Worm (Caenorhabditis elegans) whole organism, L4 larva: ENCODE measurements around the gene rab-39.

Source experiments
- F10B5.3 ChIP-seq: sonication (generic microtip); optimal IDR thresholded peaks from 2 replicates; lab custom pipeline; 2016; ENCODE audit warnings: mild to moderate bottlenecking, missing genetic modification characterization, missing compliant biosample characterization
- F26F4.8 ChIP-seq: fragments of 200-800 bp; sonication (Bioruptor generic); conservative IDR thresholded peaks from 2 replicates; pipeline ENCODE4 v1.3.6; 2022; ENCODE audit warnings: missing genetic modification characterization, missing compliant biosample characterization
- F37D6.2 ChIP-seq: sonication (generic microtip); optimal IDR thresholded peaks from 2 replicates; lab custom pipeline; 2016; ENCODE audit warnings: mild to moderate bottlenecking, missing genetic modification characterization, missing compliant biosample characterization
- F49E8.2 ChIP-seq: sonication (generic microtip); optimal IDR thresholded peaks from 2 replicates; lab custom pipeline; 2016; ENCODE audit warnings: missing compliant biosample characterization, mild to moderate bottlenecking, missing genetic modification characterization, borderline replicate concordance
- T20F7.1 ChIP-seq: fragments of 200-800 bp; sonication (Bioruptor generic); optimal IDR thresholded peaks from 2 replicates; lab custom pipeline; 2018; ENCODE audit warnings: mild to moderate bottlenecking, missing genetic modification characterization, missing compliant biosample characterization
- Y48G9A.11 ChIP-seq: fragments of 200-800 bp; sonication (Bioruptor generic); IDR thresholded peaks from 2 replicates; pipeline ENCODE4 v1.3.6; 2022; ENCODE audit warnings: missing genetic modification reagents, missing genetic modification characterization, missing compliant biosample characterization
- Y5F2A.4 ChIP-seq: fragments of 200-800 bp; sonication (Bioruptor generic); optimal IDR thresholded peaks from 2 replicates; lab custom pipeline; 2018; ENCODE audit warnings: mild to moderate bottlenecking, missing genetic modification characterization, missing compliant biosample characterization
- Y75B8A.6 ChIP-seq: fragments of 200-800 bp; sonication (Bioruptor generic); IDR thresholded peaks from 2 replicates; pipeline ENCODE4 v1.3.6; 2022; ENCODE audit warnings: missing genetic modification reagents, missing genetic modification characterization, missing compliant biosample characterization
- ZK546.5 ChIP-seq, 2 experiments: sonication (generic microtip); optimal IDR thresholded peaks; 2 replicates each; lab custom pipeline; 2017; ENCODE audit warnings: missing biosample characterization in 2 of 2, missing genetic modification characterization in 2 of 2
- aha-1 ChIP-seq: fragments of 150-350 bp; peaks from one replicate; lab custom pipeline; 2014; ENCODE audit warnings: missing biosample characterization, missing genetic modification characterization
- aly-2 ChIP-seq: sonication (generic microtip); optimal IDR thresholded peaks from 2 replicates; lab custom pipeline; 2018; ENCODE audit warnings: missing biosample characterization, missing genetic modification characterization
- ama-1 ChIP-seq: fragments of 150-350 bp; optimal IDR thresholded peaks from 2 replicates; lab custom pipeline; 2014; ENCODE audit warnings: inconsistent platforms, mixed read lengths
- ceh-28 ChIP-seq: fragments of 150-350 bp; optimal IDR thresholded peaks from 2 replicates; lab custom pipeline; 2014; ENCODE audit warnings: missing biosample characterization, missing genetic modification reagents, missing genetic modification characterization
- ceh-32 ChIP-seq: sonication (generic microtip); optimal IDR thresholded peaks from 2 replicates; lab custom pipeline; 2016; ENCODE audit warnings: mild to moderate bottlenecking, missing genetic modification characterization, missing compliant biosample characterization; ENCODE audit not compliant: poor library complexity
- ceh-82 ChIP-seq: sonication (generic microtip); optimal IDR thresholded peaks from 2 replicates; lab custom pipeline; 2017; ENCODE audit warnings: missing biosample characterization, missing genetic modification characterization
- ctbp-1 ChIP-seq: fragments of 200-800 bp; sonication (Bioruptor generic); IDR thresholded peaks from 2 replicates; pipeline ENCODE4 v1.3.6; 2022; ENCODE audit warnings: missing genetic modification reagents, missing genetic modification characterization, missing compliant biosample characterization
- dmd-6 ChIP-seq: fragments of 200-800 bp; sonication (Bioruptor generic); IDR thresholded peaks from 2 replicates; pipeline ENCODE4 v1.3.6; 2022; ENCODE audit warnings: missing genetic modification reagents, missing genetic modification characterization, missing compliant biosample characterization
- dmd-9 ChIP-seq: fragments of 200-800 bp; sonication (Bioruptor generic); IDR thresholded peaks from 2 replicates; pipeline ENCODE4 v1.3.6; 2022; ENCODE audit warnings: missing genetic modification reagents, missing genetic modification characterization, missing compliant biosample characterization
- duxl-1 ChIP-seq: sonication (generic microtip); optimal IDR thresholded peaks from 2 replicates; lab custom pipeline; 2016; ENCODE audit warnings: mild to moderate bottlenecking, missing genetic modification characterization, moderate library complexity, missing compliant biosample characterization; ENCODE audit not compliant: poor library complexity
- egl-27 ChIP-seq: sonication (generic microtip); optimal IDR thresholded peaks from 3 replicates; lab custom pipeline; 2017; ENCODE audit warnings: missing biosample characterization, missing genetic modification reagents, missing genetic modification characterization
- hif-1 ChIP-seq, 2 experiments: sonication (generic microtip); optimal IDR thresholded peaks; 2 replicates each; lab custom pipeline; 2016 to 2017; ENCODE audit warnings: missing compliant biosample characterization in 2 of 2, missing genetic modification characterization in 2 of 2, missing genetic modification reagents in 2 of 2, missing genotype in 2 of 2, mild to moderate bottlenecking in 1 of 2
- hlh-11 ChIP-seq: fragments of 200-800 bp; sonication (Bioruptor generic); optimal IDR thresholded peaks from 2 replicates; lab custom pipeline; 2018; ENCODE audit warnings: mild to moderate bottlenecking, missing genetic modification characterization, missing compliant biosample characterization
- hlh-30 ChIP-seq: sonication (generic microtip); optimal IDR thresholded peaks from 2 replicates; lab custom pipeline; 2017; ENCODE audit warnings: antibody characterized with exemption, mild to moderate bottlenecking, missing genetic modification characterization, missing compliant biosample characterization; ENCODE audit not compliant: insufficient read depth
- jun-1 ChIP-seq: fragments of 150-350 bp; optimal IDR thresholded peaks from 2 replicates; lab custom pipeline; 2014; ENCODE audit warnings: missing biosample characterization, missing genetic modification reagents, missing genetic modification characterization
- lin-1 ChIP-seq: fragments of 200-800 bp; sonication (Bioruptor generic); IDR thresholded peaks from 2 replicates; pipeline ENCODE4 v1.3.6; 2022; ENCODE audit warnings: missing genetic modification reagents, missing genetic modification characterization, missing compliant biosample characterization
- lin-38 ChIP-seq: fragments of 200-800 bp; sonication (Bioruptor generic); IDR thresholded peaks from 2 replicates; pipeline ENCODE4 v1.3.6; 2022; ENCODE audit warnings: missing genetic modification reagents, missing genetic modification characterization, missing compliant biosample characterization
- lir-3 ChIP-seq: sonication (generic microtip); optimal IDR thresholded peaks from 2 replicates; lab custom pipeline; 2016; ENCODE audit warnings: mild to moderate bottlenecking, missing genetic modification characterization, missing compliant biosample characterization
- lsy-2 ChIP-seq, 2 experiments: fragments of 150-350 bp in 1 of 2; sonication (generic microtip) in 1 of 2; optimal IDR thresholded peaks; 2 replicates each; lab custom pipeline; 2014 to 2017; ENCODE audit warnings: missing biosample characterization in 2 of 2, missing genetic modification characterization in 2 of 2
- mes-2 ChIP-seq: sonication (generic microtip); optimal IDR thresholded peaks from 2 replicates; lab custom pipeline; 2016; ENCODE audit warnings: missing genotype, mild to moderate bottlenecking, missing genetic modification characterization, missing compliant biosample characterization; ENCODE audit not compliant: poor library complexity, severe bottlenecking
- mxl-3 ChIP-seq: fragments of 200-800 bp; sonication (Bioruptor generic); optimal IDR thresholded peaks from 2 replicates; lab custom pipeline; 2018; ENCODE audit warnings: mild to moderate bottlenecking, missing genetic modification characterization, missing compliant biosample characterization
- nhr-10 ChIP-seq: fragments of 150-350 bp; optimal IDR thresholded peaks from 2 replicates; lab custom pipeline; 2014; ENCODE audit warnings: missing biosample characterization, missing genetic modification characterization
- nhr-102 ChIP-seq: sonication (generic microtip); optimal IDR thresholded peaks from 2 replicates; lab custom pipeline; 2016; ENCODE audit warnings: mild to moderate bottlenecking, missing genetic modification characterization, moderate library complexity, missing compliant biosample characterization
- nhr-237 ChIP-seq: sonication (generic microtip); optimal IDR thresholded peaks from 2 replicates; lab custom pipeline; 2017; ENCODE audit warnings: missing biosample characterization, missing genetic modification characterization
- nhr-25 ChIP-seq: sonication (generic microtip); optimal IDR thresholded peaks from 2 replicates; lab custom pipeline; 2017; ENCODE audit warnings: missing genetic modification characterization, mild to moderate bottlenecking, missing compliant biosample characterization, antibody characterized with exemption, moderate library complexity, borderline replicate concordance; ENCODE audit not compliant: insufficient read depth
- nhr-41 ChIP-seq: fragments of 200-800 bp; sonication (Bioruptor generic); IDR thresholded peaks from 2 replicates; pipeline ENCODE4 v1.3.6; 2022; ENCODE audit warnings: missing genetic modification reagents, missing genetic modification characterization, missing compliant biosample characterization
- nhr-48 ChIP-seq: sonication (generic microtip); optimal IDR thresholded peaks from 2 replicates; lab custom pipeline; 2016; ENCODE audit warnings: mild to moderate bottlenecking, missing genetic modification characterization, missing compliant biosample characterization
- nhr-77 ChIP-seq: fragments of 150-350 bp; optimal IDR thresholded peaks from 2 replicates; lab custom pipeline; 2014; ENCODE audit warnings: missing biosample characterization, missing genetic modification characterization
- pqm-1 ChIP-seq: sonication (generic microtip); optimal IDR thresholded peaks from 2 replicates; lab custom pipeline; 2017; ENCODE audit warnings: missing biosample characterization, missing genetic modification characterization
- set-16 ChIP-seq: fragments of 200-800 bp; sonication (Bioruptor generic); IDR thresholded peaks from 2 replicates; pipeline ENCODE4 v1.3.6; 2022; ENCODE audit warnings: missing genetic modification reagents, missing genetic modification characterization, missing compliant biosample characterization
- skn-1 ChIP-seq: fragments of 150-350 bp; optimal IDR thresholded peaks from 2 replicates; lab custom pipeline; 2014; ENCODE audit warnings: missing biosample characterization, missing genetic modification characterization
- snpc-1.2 ChIP-seq: fragments of 200-800 bp; sonication (Bioruptor generic); IDR thresholded peaks from 2 replicates; pipeline ENCODE4 v1.3.6; 2022; ENCODE audit warnings: missing genetic modification reagents, missing genetic modification characterization, missing compliant biosample characterization
- spr-1 ChIP-seq: sonication (generic microtip); optimal IDR thresholded peaks from 2 replicates; lab custom pipeline; 2016; ENCODE audit warnings: mild to moderate bottlenecking, missing genetic modification characterization, missing compliant biosample characterization
- spr-3 ChIP-seq: fragments of 200-800 bp; sonication (Bioruptor generic); optimal IDR thresholded peaks from 2 replicates; lab custom pipeline; 2018; ENCODE audit warnings: mild to moderate bottlenecking, missing genetic modification characterization, missing compliant biosample characterization
- tra-1 ChIP-seq: fragments of 200-800 bp; sonication (Bioruptor generic); IDR thresholded peaks from 2 replicates; pipeline ENCODE4 v1.3.6; 2022; ENCODE audit warnings: missing genetic modification reagents, missing genetic modification characterization, missing compliant biosample characterization
- vab-7 ChIP-seq: fragments of 200-800 bp; sonication (Bioruptor generic); IDR thresholded peaks from 2 replicates; pipeline ENCODE4 v1.3.6; 2022; ENCODE audit warnings: missing genetic modification reagents, missing genetic modification characterization, missing compliant biosample characterization
- zfp-3 ChIP-seq: fragments of 200-800 bp; sonication (Bioruptor generic); conservative IDR thresholded peaks from 2 replicates; pipeline ENCODE4 v1.3.6; 2022; ENCODE audit warnings: missing genetic modification reagents, missing genetic modification characterization, missing compliant biosample characterization
- zip-11 ChIP-seq: fragments of 200-800 bp; sonication (Bioruptor generic); IDR thresholded peaks from 2 replicates; pipeline ENCODE4 v1.3.6; 2022; ENCODE audit warnings: missing genetic modification characterization, missing compliant biosample characterization
- ztf-11 ChIP-seq: fragments of 150-350 bp; optimal IDR thresholded peaks from 2 replicates; lab custom pipeline; 2014; ENCODE audit warnings: missing biosample characterization, missing genetic modification characterization
- ztf-7 ChIP-seq: fragments of 150-350 bp; optimal IDR thresholded peaks from 2 replicates; lab custom pipeline; 2014; ENCODE audit warnings: missing biosample characterization, missing genetic modification characterization

Gene rab-39

DNA sequence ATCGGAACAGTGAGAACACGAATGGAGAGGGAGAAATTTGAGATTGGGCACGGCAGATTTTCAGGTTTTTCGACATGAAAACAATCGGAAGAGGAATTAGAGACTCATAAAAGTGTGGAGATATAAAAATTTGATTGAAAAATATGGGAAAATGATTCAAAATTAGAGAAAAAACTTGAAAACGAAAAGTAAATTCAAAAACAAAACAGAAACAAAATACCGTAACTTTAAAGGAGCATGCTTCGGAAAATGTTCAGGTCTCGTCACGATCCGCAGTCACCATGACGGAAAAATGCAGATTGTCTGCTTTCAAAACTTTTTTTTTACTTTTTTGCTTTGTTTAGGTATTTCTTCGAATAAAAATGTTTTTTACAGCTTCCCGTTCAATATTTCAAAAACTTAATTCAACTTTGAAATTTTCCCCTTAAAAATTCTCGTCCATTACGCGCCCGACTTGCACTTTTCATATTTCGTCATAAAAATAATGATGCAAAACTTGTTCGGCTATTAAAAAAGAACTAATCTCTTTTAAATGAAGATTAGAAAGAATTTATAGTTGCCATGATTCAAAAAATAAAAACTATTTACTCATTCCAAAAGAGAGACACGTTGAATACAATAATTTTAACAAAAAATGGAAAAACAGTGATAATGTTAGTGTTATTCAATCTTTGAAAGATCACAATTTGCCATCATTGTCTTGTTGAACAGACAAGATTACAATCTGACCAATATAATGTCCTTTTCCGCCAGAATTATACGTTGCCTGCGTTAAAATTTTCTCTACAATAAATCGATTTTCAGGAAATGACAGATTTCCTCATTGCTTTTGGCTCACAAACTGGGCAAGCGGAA is 37.3 kb downstream of the rab-39 start, which contains the start of gene mtrr-1 (continued):
- TF ChIP-seq ztf-11 (tag; lab: Kevin White, UChicago) (no peak), F37D6.2 (tag; lab: Kevin White, UChicago) (no peak), F49E8.2 (tag; lab: Kevin White, UChicago) (no peak), nhr-48 (no peak), zip-11 (no peak), vab-7 (no peak), mes-2 (tag; lab: Kevin White, UChicago) (peak; percentile 39), nhr-237 (tag; lab: Kevin White, UChicago) (no peak), egl-27 (no peak), nhr-41 (GFP tag; lab: Robert Waterston, UW) (no peak), ceh-82 (tag; lab: Kevin White, UChicago) (no peak), lsy-2 (tag; optimal IDR thresholded peaks at IDR 0.05; lab: Kevin White, UChicago) (peak in 1 of 2 experiments; percentile 85), spr-1 (tag; lab: Kevin White, UChicago) (no peak), F26F4.8 (no peak), spr-3 (no peak), nhr-25 (tag; lab: Kevin White, UChicago) (no peak), T20F7.1 (GFP tag; lab: Kevin White, UChicago) (no peak), tra-1 (GFP tag; lab: Robert Waterston, UW) (0 out of 2 replicates have a peak, but pooled peaks have one; percentile 27), aly-2 (tag; lab: Kevin White, UChicago) (no peak), ceh-28 (tag; lab: Kevin White, UChicago) (no peak), Y5F2A.4 (GFP tag; lab: Kevin White, UChicago) (no peak), jun-1 (tag; lab: Kevin White, UChicago) (no peak), Y48G9A.11 (peak; percentile 67), Y75B8A.6 (no peak), ztf-7 (no peak), lin-38 (no peak; the same call in 1 of the 2 replicates), ama-1 (peak; percentile 58), hlh-30 (tag; lab: Kevin White, UChicago) (no peak), lir-3 (no peak), nhr-102 (tag; lab: Kevin White, UChicago) (no peak), nhr-10 (tag; lab: Kevin White, UChicago) (no peak), aha-1 (peak; percentile 61), hlh-11 (tag; lab: Kevin White, UChicago) (no peak), duxl-1 (peak; percentile 43), nhr-77 (tag; lab: Kevin White, UChicago) (no peak), set-16 (GFP tag; lab: Robert Waterston, UW) (no peak), lin-1 (GFP tag; lab: Robert Waterston, UW) (0 out of 2 replicates have a peak, but pooled peaks have one; percentile 9), ctbp-1 (peak; percentile 38; the same call in 1 of the 2 replicates), ZK546.5 (tag; optimal IDR thresholded peaks at IDR 0.05; lab: Kevin White, UChicago) (no peak), F10B5.3 (no peak), dmd-9 (no peak), snpc-1.2 (GFP tag; lab: Robert Waterston, UW) (no peak), zfp-3 (no peak), hif-1 (tag; optimal IDR thresholded peaks at IDR 0.05; lab: Kevin White, UChicago) (no peak), ceh-32 (tag; lab: Kevin White, UChicago) (no peak), pqm-1 (tag; lab: Kevin White, UChicago) (no peak), dmd-6 (GFP tag; lab: Robert Waterston, UW) (peak; percentile 46), mxl-3 (GFP tag; lab: Kevin White, UChicago) (no peak), skn-1 (no peak)
